Worm (Caenorhabditis elegans) whole organism, L1 larva: ENCODE results near the gene nifk-1.
A peak's percentile ranks its signal among the peaks of the same experiment; 100 is the strongest.

Experiments
- C34B4.2 ChIP-seq: sonication (generic microtip); optimal IDR thresholded peaks from 2 replicates; lab custom pipeline; 2017; ENCODE audit warnings: mild to moderate bottlenecking, missing genetic modification characterization, missing compliant biosample characterization
- Y116A8C.19 ChIP-seq: sonication (generic microtip); optimal IDR thresholded peaks from 2 replicates; lab custom pipeline; 2016; ENCODE audit warnings: missing compliant biosample characterization, missing genetic modification characterization, borderline replicate concordance
- alr-1 ChIP-seq: fragments of 200-800 bp; sonication (Bioruptor generic); optimal IDR thresholded peaks from 2 replicates; lab custom pipeline; 2018; ENCODE audit warnings: borderline replicate concordance, mild to moderate bottlenecking, missing genetic modification characterization, missing compliant biosample characterization
- aly-2 ChIP-seq: fragments of 150-350 bp; optimal IDR thresholded peaks from 2 replicates; lab custom pipeline; 2014; ENCODE audit warnings: missing biosample characterization, missing genetic modification characterization
- blmp-1 ChIP-seq: fragments of 150-350 bp; optimal IDR thresholded peaks from 2 replicates; lab custom pipeline; 2014; ENCODE audit warnings: missing biosample characterization, missing genetic modification characterization
- ceh-8 ChIP-seq: fragments of 200-800 bp; sonication (Bioruptor generic); optimal IDR thresholded peaks from 2 replicates; lab custom pipeline; 2018; ENCODE audit warnings: mild to moderate bottlenecking, missing genetic modification characterization, moderate library complexity, missing compliant biosample characterization
- ceh-90 ChIP-seq: sonication (generic microtip); optimal IDR thresholded peaks from 2 replicates; lab custom pipeline; 2016; ENCODE audit warnings: missing genetic modification characterization, missing compliant biosample characterization
- ces-1 ChIP-seq: fragments of 150-350 bp; optimal IDR thresholded peaks from 2 replicates; lab custom pipeline; 2014; ENCODE audit warnings: missing biosample characterization, missing genetic modification reagents, missing genetic modification characterization
- dpl-1 ChIP-seq, 3 experiments: fragments of 150-350 bp in 2 of 3; sonication (generic microtip) in 1 of 3; optimal IDR thresholded peaks; 2 replicates each; lab custom pipeline; 2014 to 2017; ENCODE audit warnings: missing biosample characterization in 3 of 3, missing genetic modification characterization in 3 of 3, missing genetic modification reagents in 3 of 3
- efl-1 ChIP-seq, 4 experiments: fragments of 150-350 bp; optimal IDR thresholded peaks in 3 of 4; peaks in 1 of 4; 1 replicate in 1 of 4; 2 replicates in 3 of 4; lab custom pipeline; 2014; ENCODE audit warnings: missing biosample characterization in 2 of 4, missing genetic modification characterization in 2 of 4, missing genetic modification reagents in 2 of 4
- efl-3 ChIP-seq: fragments of 200-800 bp; sonication (Bioruptor generic); optimal IDR thresholded peaks from 2 replicates; lab custom pipeline; 2018; ENCODE audit warnings: mild to moderate bottlenecking, missing genetic modification characterization, missing compliant biosample characterization
- egl-13 ChIP-seq: sonication (generic microtip); optimal IDR thresholded peaks from 2 replicates; lab custom pipeline; 2016; ENCODE audit warnings: missing genotype, missing genetic modification reagents, missing genetic modification characterization, missing compliant biosample characterization
- egl-27 ChIP-seq, 2 experiments: fragments of 150-350 bp in 1 of 2; sonication (generic microtip); optimal IDR thresholded peaks; 3 replicates each; lab custom pipeline; 2017 to 2018; ENCODE audit warnings: missing biosample characterization in 2 of 2, missing genetic modification characterization in 2 of 2, missing genetic modification reagents in 2 of 2
- elt-3 ChIP-seq, 6 experiments: fragments of 150-350 bp in 1 of 6; sonication (generic microtip); optimal IDR thresholded peaks; 2 replicates each; lab custom pipeline; 2017 to 2018; ENCODE audit warnings: missing biosample characterization in 6 of 6, missing genetic modification characterization in 6 of 6, inconsistent platforms in 1 of 6
- ets-5 ChIP-seq: fragments of 200-800 bp; sonication (Bioruptor generic); IDR thresholded peaks from 2 replicates; pipeline ENCODE4 v1.3.6; 2022; ENCODE audit warnings: missing genetic modification characterization, missing compliant biosample characterization
- fkh-10 ChIP-seq: sonication (generic microtip); optimal IDR thresholded peaks from 2 replicates; lab custom pipeline; 2017; ENCODE audit warnings: missing biosample characterization, missing genetic modification reagents, missing genetic modification characterization
- fkh-4 ChIP-seq: sonication (generic microtip); optimal IDR thresholded peaks from 2 replicates; lab custom pipeline; 2016; ENCODE audit warnings: missing compliant biosample characterization, missing genetic modification characterization, borderline replicate concordance
- fkh-8 ChIP-seq: sonication (generic microtip); optimal IDR thresholded peaks from 2 replicates; lab custom pipeline; 2016; ENCODE audit warnings: mild to moderate bottlenecking, missing genetic modification characterization, missing compliant biosample characterization
- grh-1 ChIP-seq: fragments of 200-800 bp; sonication (Bioruptor generic); IDR thresholded peaks from 2 replicates; pipeline ENCODE4 v1.3.6; 2022; ENCODE audit warnings: missing genetic modification reagents, missing genetic modification characterization, missing compliant biosample characterization
- hpl-2 ChIP-seq: fragments of 150-350 bp; optimal IDR thresholded peaks from 2 replicates; lab custom pipeline; 2014; ENCODE audit warnings: missing biosample characterization, missing genetic modification reagents, missing genetic modification characterization
- jun-1 ChIP-seq: fragments of 150-350 bp; optimal IDR thresholded peaks from 2 replicates; lab custom pipeline; 2014; ENCODE audit warnings: missing biosample characterization, missing genetic modification reagents, missing genetic modification characterization
- lin-13 ChIP-seq: fragments of 150-350 bp; optimal IDR thresholded peaks from 2 replicates; lab custom pipeline; 2014; ENCODE audit warnings: missing biosample characterization, missing genetic modification reagents, missing genetic modification characterization
- lin-14 ChIP-seq: fragments of 200-800 bp; sonication (Bioruptor generic); optimal IDR thresholded peaks from 2 replicates; lab custom pipeline; 2018; ENCODE audit warnings: mild to moderate bottlenecking, missing genetic modification characterization, moderate library complexity, missing compliant biosample characterization
- lin-35 ChIP-seq, 2 experiments: fragments of 150-350 bp; optimal IDR thresholded peaks; 2 replicates each; lab custom pipeline; 2014; ENCODE audit warnings: missing biosample characterization in 2 of 2, missing genetic modification characterization in 2 of 2, missing genetic modification reagents in 2 of 2
- lir-3 ChIP-seq: sonication (generic microtip); optimal IDR thresholded peaks from 2 replicates; lab custom pipeline; 2016; ENCODE audit warnings: mild to moderate bottlenecking, missing genetic modification characterization, moderate library complexity, missing compliant biosample characterization; ENCODE audit not compliant: poor library complexity
- lsy-2 ChIP-seq, 2 experiments: fragments of 150-350 bp; optimal IDR thresholded peaks; 2 replicates each; lab custom pipeline; 2014; ENCODE audit warnings: missing biosample characterization in 2 of 2, missing genetic modification characterization in 2 of 2
- mab-9 ChIP-seq: fragments of 200-800 bp; sonication (Bioruptor generic); IDR thresholded peaks from 2 replicates; pipeline ENCODE4 v1.3.6; 2022; ENCODE audit warnings: missing genetic modification reagents, missing genetic modification characterization, missing compliant biosample characterization
- mdl-1 ChIP-seq, 2 experiments: fragments of 150-350 bp; optimal IDR thresholded peaks; 2 replicates each; lab custom pipeline; 2014 to 2017; ENCODE audit warnings: missing biosample characterization in 2 of 2, missing genetic modification characterization in 2 of 2, inconsistent platforms in 1 of 2
- mep-1 ChIP-seq: fragments of 150-350 bp; optimal IDR thresholded peaks from 2 replicates; lab custom pipeline; 2014; ENCODE audit warnings: missing biosample characterization, missing genetic modification characterization
- nhr-12 ChIP-seq: sonication (generic microtip); optimal IDR thresholded peaks from 2 replicates; lab custom pipeline; 2017; ENCODE audit warnings: missing biosample characterization, missing genetic modification characterization
- nhr-20 ChIP-seq: sonication (generic microtip); optimal IDR thresholded peaks from 2 replicates; lab custom pipeline; 2016; ENCODE audit warnings: mild to moderate bottlenecking, missing genetic modification characterization, missing compliant biosample characterization
- nhr-28 ChIP-seq: fragments of 150-350 bp; optimal IDR thresholded peaks from 2 replicates; lab custom pipeline; 2014; ENCODE audit warnings: missing biosample characterization, missing genetic modification characterization
- nhr-47 ChIP-seq: sonication (generic microtip); optimal IDR thresholded peaks from 2 replicates; lab custom pipeline; 2016; ENCODE audit warnings: mild to moderate bottlenecking, missing genetic modification characterization, moderate library complexity, missing compliant biosample characterization
- nhr-71 ChIP-seq: sonication (generic microtip); optimal IDR thresholded peaks from 2 replicates; lab custom pipeline; 2016; ENCODE audit warnings: mild to moderate bottlenecking, missing genetic modification characterization, moderate library complexity, missing compliant biosample characterization
- nhr-76 ChIP-seq: sonication (generic microtip); optimal IDR thresholded peaks from 2 replicates; lab custom pipeline; 2017; ENCODE audit warnings: missing biosample characterization, missing genetic modification characterization
- nhr-77 ChIP-seq: fragments of 150-350 bp; optimal IDR thresholded peaks from 2 replicates; lab custom pipeline; 2014; ENCODE audit warnings: missing biosample characterization, missing genetic modification characterization
- nhr-84 ChIP-seq: sonication (generic microtip); optimal IDR thresholded peaks from 2 replicates; lab custom pipeline; 2017; ENCODE audit warnings: missing biosample characterization, missing genetic modification characterization
- nhr-90 ChIP-seq: sonication (generic microtip); optimal IDR thresholded peaks from 2 replicates; lab custom pipeline; 2016; ENCODE audit warnings: mild to moderate bottlenecking, missing genetic modification characterization, missing compliant biosample characterization; ENCODE audit not compliant: poor library complexity
- pqm-1 ChIP-seq: sonication (generic microtip); optimal IDR thresholded peaks from 3 replicates; lab custom pipeline; 2017; ENCODE audit warnings: missing biosample characterization, missing genetic modification characterization
- rnt-1 ChIP-seq: sonication (generic microtip); optimal IDR thresholded peaks from 2 replicates; lab custom pipeline; 2016; ENCODE audit warnings: mild to moderate bottlenecking, missing genetic modification characterization, moderate library complexity, missing compliant biosample characterization
- skn-1 ChIP-seq: fragments of 150-350 bp; optimal IDR thresholded peaks from 2 replicates; lab custom pipeline; 2014; ENCODE audit warnings: missing biosample characterization, missing genetic modification characterization
- snu-23 ChIP-seq: sonication (generic microtip); optimal IDR thresholded peaks from 2 replicates; lab custom pipeline; 2016; ENCODE audit warnings: missing genetic modification characterization, missing compliant biosample characterization
- sox-4 ChIP-seq: sonication (generic microtip); optimal IDR thresholded peaks from 2 replicates; lab custom pipeline; 2016; ENCODE audit warnings: missing genetic modification characterization, missing compliant biosample characterization
- sptf-1 ChIP-seq: fragments of 150-350 bp; optimal IDR thresholded peaks from 2 replicates; lab custom pipeline; 2014; ENCODE audit warnings: missing biosample characterization, missing genetic modification characterization
- sup-37 ChIP-seq: fragments of 200-800 bp; sonication (Bioruptor generic); optimal IDR thresholded peaks from 2 replicates; lab custom pipeline; 2018; ENCODE audit warnings: mild to moderate bottlenecking, missing genetic modification characterization, missing compliant biosample characterization
- swsn-7 ChIP-seq: sonication (generic microtip); optimal IDR thresholded peaks from 2 replicates; lab custom pipeline; 2016; ENCODE audit warnings: missing genetic modification characterization, missing compliant biosample characterization
- unc-30 ChIP-seq: sonication (generic microtip); optimal IDR thresholded peaks from 2 replicates; lab custom pipeline; 2017; ENCODE audit warnings: missing biosample characterization, missing genetic modification characterization
- xbp-1 ChIP-seq: sonication (generic microtip); optimal IDR thresholded peaks from 2 replicates; lab custom pipeline; 2016; ENCODE audit warnings: missing genetic modification characterization, missing compliant biosample characterization
- zag-1 ChIP-seq: fragments of 150-350 bp; optimal IDR thresholded peaks from 2 replicates; lab custom pipeline; 2014; ENCODE audit warnings: missing biosample characterization, missing genetic modification characterization
- ztf-4 ChIP-seq: fragments of 150-350 bp; optimal IDR thresholded peaks from 2 replicates; lab custom pipeline; 2014; ENCODE audit warnings: missing biosample characterization, missing genetic modification characterization

Gene nifk-1

ce11 chrIII:4693695-4694094 lies 588 bp upstream of the nifk-1 start, which contains the start of gene T04A8.8:
T04A8.8 (plus strand) TSS chrIII:4693995.
- no peak for TF ChIP-seq blmp-1
- TF ChIP-seq lir-3, result no peak
- TF ChIP-seq xbp-1 (tag; lab: Kevin White, UChicago), result no peak
- TF ChIP-seq swsn-7, result no peak
- no peak for TF ChIP-seq nhr-28 (tag; lab: Kevin White, UChicago)
- no peak for TF ChIP-seq egl-13 (tag; lab: Kevin White, UChicago)
- TF ChIP-seq sox-4 (tag; lab: Kevin White, UChicago), result no peak
- TF ChIP-seq nhr-47 (tag; lab: Kevin White, UChicago), result no peak
- TF ChIP-seq C34B4.2 (tag; lab: Kevin White, UChicago), result no peak

- TF ChIP-seq nhr-77 (tag; lab: Kevin White, UChicago), result peak; percentile 66
- TF ChIP-seq hpl-2 (GFP tag; lab: Kevin White, UChicago), result peak; percentile 25
- TF ChIP-seq grh-1 (GFP tag; lab: Robert Waterston, UW), result 0 out of 2 replicates have a peak, but pooled peaks have one; percentile 38
- TF ChIP-seq skn-1 (tag; lab: Kevin White, UChicago), result peak; percentile 47
- no peak for TF ChIP-seq efl-3 (GFP tag; lab: Kevin White, UChicago)
- no peak for TF ChIP-seq ces-1 (GFP tag; lab: Kevin White, UChicago)
- TF ChIP-seq nhr-12, result no peak
- TF ChIP-seq Y116A8C.19 (tag; lab: Kevin White, UChicago), result no peak
- TF ChIP-seq elt-3 (tag; optimal IDR thresholded peaks at IDR 0.05; lab: Kevin White, UChicago), result peak in 3 of 6 experiments; percentile 9 to 71 (median 21)
- no peak for TF ChIP-seq nhr-76
- TF ChIP-seq nhr-28 (tag; lab: Kevin White, UChicago), result no peak
- peak; percentile 14 for TF ChIP-seq blmp-1
- no peak for TF ChIP-seq sox-4 (tag; lab: Kevin White, UChicago)
- TF ChIP-seq fkh-10, result no peak
- peak; percentile 3 for TF ChIP-seq ceh-90 (tag; lab: Kevin White, UChicago)
- TF ChIP-seq egl-27 (tag; optimal IDR thresholded peaks at IDR 0.05; lab: Kevin White, UChicago), result no peak
- TF ChIP-seq nhr-20 (tag; lab: Kevin White, UChicago), result peak; percentile 78
- TF ChIP-seq alr-1 (tag; lab: Kevin White, UChicago), result no peak
- TF ChIP-seq mdl-1 (tag; optimal IDR thresholded peaks at IDR 0.05; lab: Kevin White, UChicago), result peak in 1 of 2 experiments; percentile 94
- TF ChIP-seq lin-35 (GFP tag; optimal IDR thresholded peaks at IDR 0.05; lab: Kevin White, UChicago), result peak; percentile 41 to 86
- peak; percentile 50 to 72 for TF ChIP-seq efl-1 (optimal IDR thresholded peaks at IDR 0.05; lab: Kevin White, UChicago)
- peak; percentile 32 to 97 for TF ChIP-seq efl-1 (GFP tag; optimal IDR thresholded peaks at IDR 0.05 in 1 of 2; lab: Kevin White, UChicago)
- TF ChIP-seq nhr-90 (tag; lab: Kevin White, UChicago), result peak; percentile 85
- no peak for TF ChIP-seq pqm-1 (tag; lab: Kevin White, UChicago)
- peak; percentile 24 for TF ChIP-seq aly-2 (tag; lab: Kevin White, UChicago)
- TF ChIP-seq sptf-1 (tag; lab: Kevin White, UChicago), result no peak
- TF ChIP-seq lin-13 (GFP tag; lab: Kevin White, UChicago), result peak; percentile 59
- TF ChIP-seq snu-23 (GFP tag; lab: Kevin White, UChicago), result peak; percentile 87
- TF ChIP-seq ztf-4 (tag; lab: Kevin White, UChicago), result peak; percentile 50
- TF ChIP-seq ceh-8 (GFP tag; lab: Kevin White, UChicago), result no peak
- TF ChIP-seq rnt-1 (tag; lab: Kevin White, UChicago), result peak; percentile 83
- TF ChIP-seq fkh-4 (tag; lab: Kevin White, UChicago), result no peak
- peak; percentile 82 for TF ChIP-seq nhr-71 (tag; lab: Kevin White, UChicago)
- TF ChIP-seq xbp-1 (tag; lab: Kevin White, UChicago), result peak; percentile 61
- TF ChIP-seq dpl-1 (GFP tag; optimal IDR thresholded peaks at IDR 0.05; lab: Kevin White, UChicago), result peak; percentile 40 to 62 (median 58)
- no peak for TF ChIP-seq ets-5
- TF ChIP-seq lin-14 (GFP tag; lab: Kevin White, UChicago), result peak; percentile 64
- TF ChIP-seq mab-9 (GFP tag; lab: Robert Waterston, UW), result no peak
- TF ChIP-seq fkh-8 (tag; lab: Kevin White, UChicago), result peak; percentile 20
- peak; percentile 64 to 79 for TF ChIP-seq lsy-2 (tag; optimal IDR thresholded peaks at IDR 0.05; lab: Kevin White, UChicago)
- peak; percentile 87 for TF ChIP-seq mep-1
- peak; percentile 49 for TF ChIP-seq sup-37 (GFP tag; lab: Kevin White, UChicago)
- no peak for TF ChIP-seq nhr-84 (tag; lab: Kevin White, UChicago)
- TF ChIP-seq unc-30, result no peak
- TF ChIP-seq zag-1 (tag; lab: Kevin White, UChicago), result no peak
- TF ChIP-seq jun-1 (tag; lab: Kevin White, UChicago), result peak; percentile 37
These were observed 3.5 kb downstream of the nifk-1 start for ce11 chrIII:4689595-4689994.
